Worm (Caenorhabditis elegans) whole organism, L3 larva: ENCODE data around the gene glb-28.

Experiments used
- R02D3.7 ChIP-seq: fragments of 150-350 bp; optimal IDR thresholded peaks from 2 replicates; lab custom pipeline; 2014; ENCODE audit warnings: missing biosample characterization, missing genetic modification characterization
- ZK546.5 ChIP-seq: sonication (generic microtip); optimal IDR thresholded peaks from 2 replicates; lab custom pipeline; 2017; ENCODE audit warnings: missing biosample characterization, missing genetic modification characterization
- aly-2 ChIP-seq: fragments of 150-350 bp; optimal IDR thresholded peaks from 2 replicates; lab custom pipeline; 2014; ENCODE audit warnings: missing biosample characterization, missing genetic modification characterization
- ama-1 ChIP-seq: fragments of 150-350 bp; optimal IDR thresholded peaks from 2 replicates; lab custom pipeline; 2018
- ceh-82 ChIP-seq: fragments of 150-350 bp; optimal IDR thresholded peaks from 2 replicates; lab custom pipeline; 2014; ENCODE audit warnings: missing biosample characterization, missing genetic modification characterization
- ceh-9 ChIP-seq: sonication (generic microtip); optimal IDR thresholded peaks from 2 replicates; lab custom pipeline; 2018; ENCODE audit warnings: missing biosample characterization, missing genetic modification characterization
- daf-12 ChIP-seq: fragments of 150-350 bp; optimal IDR thresholded peaks from 2 replicates; lab custom pipeline; 2014; ENCODE audit warnings: missing biosample characterization, missing genetic modification reagents, missing genetic modification characterization
- egl-27 ChIP-seq: sonication (generic microtip); optimal IDR thresholded peaks from 4 replicates; lab custom pipeline; 2017; ENCODE audit warnings: missing biosample characterization, missing genetic modification reagents, missing genetic modification characterization
- egl-5 ChIP-seq: fragments of 150-350 bp; optimal IDR thresholded peaks from 2 replicates; lab custom pipeline; 2017; ENCODE audit warnings: missing biosample characterization, missing genetic modification reagents, missing genetic modification characterization, inconsistent platforms
- elt-3 ChIP-seq, 3 experiments: fragments of 150-350 bp in 1 of 3; sonication (generic microtip) in 2 of 3; optimal IDR thresholded peaks; 2 replicates in 2 of 3; 4 replicates in 1 of 3; lab custom pipeline; 2014 to 2017; ENCODE audit warnings: missing biosample characterization in 3 of 3, missing genetic modification characterization in 3 of 3
- eor-1 ChIP-seq, 2 experiments: fragments of 150-350 bp; optimal IDR thresholded peaks; 2 replicates each; lab custom pipeline; 2014 to 2018; ENCODE audit warnings: missing biosample characterization in 2 of 2, missing genetic modification characterization in 2 of 2
- fkh-10 ChIP-seq: sonication (generic microtip); optimal IDR thresholded peaks from 2 replicates; lab custom pipeline; 2017; ENCODE audit warnings: missing biosample characterization, missing genetic modification reagents, missing genetic modification characterization
- fos-1 ChIP-seq: fragments of 150-350 bp; optimal IDR thresholded peaks from 2 replicates; lab custom pipeline; 2014; ENCODE audit warnings: missing biosample characterization, missing genetic modification characterization
- jun-1 ChIP-seq: fragments of 150-350 bp; optimal IDR thresholded peaks from 2 replicates; lab custom pipeline; 2014; ENCODE audit warnings: missing biosample characterization, missing genetic modification reagents, missing genetic modification characterization
- lin-15B ChIP-seq: fragments of 150-350 bp; optimal IDR thresholded peaks from 2 replicates; lab custom pipeline; 2014; ENCODE audit warnings: missing biosample characterization, missing genetic modification characterization
- lin-39 ChIP-seq: fragments of 150-350 bp; optimal IDR thresholded peaks from 2 replicates; lab custom pipeline; 2018; ENCODE audit warnings: missing biosample characterization, missing genetic modification reagents, missing genetic modification characterization
- lsy-12 ChIP-seq: sonication (generic microtip); optimal IDR thresholded peaks from 2 replicates; lab custom pipeline; 2016; ENCODE audit warnings: mild to moderate bottlenecking, missing genetic modification characterization, missing compliant biosample characterization
- mdl-1 ChIP-seq: fragments of 150-350 bp; optimal IDR thresholded peaks from 2 replicates; lab custom pipeline; 2014; ENCODE audit warnings: missing biosample characterization, missing genetic modification characterization
- nfya-1 ChIP-seq: sonication (generic microtip); optimal IDR thresholded peaks from 2 replicates; lab custom pipeline; 2017; ENCODE audit warnings: missing genetic modification characterization, mild to moderate bottlenecking, missing compliant biosample characterization, antibody characterized with exemption, moderate library complexity; ENCODE audit not compliant: insufficient read depth
- nhr-23 ChIP-seq: fragments of 150-350 bp; optimal IDR thresholded peaks from 2 replicates; lab custom pipeline; 2014; ENCODE audit warnings: missing biosample characterization, missing genetic modification reagents, missing genetic modification characterization
- nhr-237 ChIP-seq: fragments of 150-350 bp; optimal IDR thresholded peaks from 2 replicates; lab custom pipeline; 2014; ENCODE audit warnings: missing biosample characterization, missing genetic modification characterization
- nhr-25 ChIP-seq: sonication (generic microtip); optimal IDR thresholded peaks from 2 replicates; lab custom pipeline; 2017; ENCODE audit warnings: missing biosample characterization, missing genetic modification characterization
- nhr-43 ChIP-seq: sonication (generic microtip); optimal IDR thresholded peaks from 2 replicates; lab custom pipeline; 2016; ENCODE audit warnings: mild to moderate bottlenecking, missing genetic modification characterization, missing compliant biosample characterization; ENCODE audit not compliant: poor library complexity, severe bottlenecking
- nhr-67 ChIP-seq: fragments of 150-350 bp; optimal IDR thresholded peaks from 2 replicates; lab custom pipeline; 2014; ENCODE audit warnings: missing biosample characterization, missing genetic modification characterization
- sea-2 ChIP-seq: fragments of 150-350 bp; sonication (generic microtip); optimal IDR thresholded peaks from 4 replicates; lab custom pipeline; 2014; ENCODE audit warnings: missing biosample characterization, missing genetic modification reagents, missing genetic modification characterization
- skn-1 ChIP-seq: fragments of 150-350 bp; optimal IDR thresholded peaks from 2 replicates; lab custom pipeline; 2014; ENCODE audit warnings: missing biosample characterization, missing genetic modification characterization
- snpc-4 ChIP-seq: fragments of 150-350 bp; optimal IDR thresholded peaks from 2 replicates; lab custom pipeline; 2014; ENCODE audit warnings: missing biosample characterization, missing genetic modification characterization
- tbx-2 ChIP-seq: sonication (generic microtip); optimal IDR thresholded peaks from 2 replicates; lab custom pipeline; 2016; ENCODE audit warnings: mild to moderate bottlenecking, missing genetic modification characterization, missing compliant biosample characterization
- unc-39 ChIP-seq: sonication (generic microtip); optimal IDR thresholded peaks from 4 replicates; lab custom pipeline; 2017; ENCODE audit warnings: missing biosample characterization, missing genetic modification characterization
- unc-62 ChIP-seq: fragments of 150-350 bp; sonication (generic microtip); optimal IDR thresholded peaks from 4 replicates; lab custom pipeline; 2014; ENCODE audit warnings: missing biosample characterization, missing genetic modification reagents, missing genetic modification characterization
- ztf-11 ChIP-seq: fragments of 150-350 bp; optimal IDR thresholded peaks from 2 replicates; lab custom pipeline; 2014; ENCODE audit warnings: missing biosample characterization, missing genetic modification characterization
- ztf-4 ChIP-seq: fragments of 150-350 bp; optimal IDR thresholded peaks from 2 replicates; lab custom pipeline; 2014; ENCODE audit warnings: missing biosample characterization, missing genetic modification characterization

glb-28 gene

DNA sequence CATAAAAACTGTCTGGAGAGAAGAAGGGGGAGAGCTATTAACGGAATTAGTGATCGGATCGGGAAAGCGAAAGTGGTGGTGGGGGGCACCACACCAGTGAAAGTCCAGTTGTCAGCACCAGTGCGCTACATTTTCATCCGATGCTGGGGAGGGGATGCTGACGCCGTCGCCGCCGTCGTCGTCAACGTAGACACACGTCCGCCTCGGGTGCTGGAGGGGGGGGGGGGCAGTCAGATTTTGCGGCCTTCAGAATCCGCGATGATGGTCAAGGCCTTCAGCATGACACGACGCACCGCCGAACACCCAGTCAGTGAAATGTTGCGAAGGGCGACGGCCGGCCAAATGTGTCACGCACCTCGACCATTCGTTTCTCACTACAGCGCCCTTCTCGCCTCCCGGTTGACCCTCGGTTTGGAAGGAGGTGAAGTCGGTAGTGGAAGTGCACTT, 6.7 kb downstream of the glb-28 start:
- TF ChIP-seq fkh-10 (GFP tag; lab: Kevin White, UChicago) = no peak
- TF ChIP-seq ama-1 (lab: Kevin White, UChicago) = no peak
- no peak for TF ChIP-seq mdl-1 (tag; lab: Kevin White, UChicago)
- peak; percentile 66 for TF ChIP-seq lsy-12 (tag; lab: Kevin White, UChicago)
- no peak for TF ChIP-seq daf-12 (tag; lab: Kevin White, UChicago)
- TF ChIP-seq nhr-25 (tag; lab: Kevin White, UChicago) = peak; percentile 86
- TF ChIP-seq tbx-2 = peak; percentile 8
- no peak for TF ChIP-seq nhr-67
- no peak for TF ChIP-seq unc-39 (tag; lab: Kevin White, UChicago)
- TF ChIP-seq elt-3 (tag; optimal IDR thresholded peaks at IDR 0.05; lab: Kevin White, UChicago) = peak in 1 of 3 experiments; percentile 11
- peak; percentile 85 for TF ChIP-seq nhr-23 (tag; lab: Kevin White, UChicago)
- TF ChIP-seq aly-2 (tag; lab: Kevin White, UChicago) = no peak

DNA sequence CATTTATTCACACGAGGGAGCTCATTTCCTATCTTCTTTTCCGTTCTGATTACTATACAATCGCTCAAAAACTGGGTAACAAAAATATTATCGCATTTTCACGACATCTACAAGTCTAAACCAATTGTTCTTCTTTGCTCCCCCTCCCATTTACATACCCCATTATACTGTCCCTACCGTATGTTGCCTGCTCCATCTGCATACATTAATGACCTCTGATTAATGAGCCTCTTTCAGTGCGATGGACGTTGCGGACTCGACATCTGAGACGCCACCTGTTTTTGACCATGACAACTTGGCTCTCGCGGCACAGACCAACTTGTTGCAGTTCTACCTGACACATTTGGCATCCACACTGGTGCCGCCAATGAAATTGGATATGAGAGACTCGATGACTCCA, 7.9 kb downstream of the glb-28 start, which contains the start of gene nhr-91:
Gene nhr-91, plus strand, starts transcription at position 232 of the 400 bp plus-strand sequence.
- TF ChIP-seq ceh-82 (tag; lab: Kevin White, UChicago) (no peak), mdl-1 (tag; lab: Kevin White, UChicago) (no peak), ceh-9 (tag; lab: Kevin White, UChicago) (no peak), ama-1 (lab: Kevin White, UChicago) (no peak), lsy-12 (tag; lab: Kevin White, UChicago) (no peak), sea-2 (GFP tag; lab: Kevin White, UChicago) (no peak), ztf-11 (no peak), ztf-4 (tag; lab: Kevin White, UChicago) (no peak), nhr-237 (no peak), nfya-1 (tag; lab: Kevin White, UChicago) (no peak)

ce11 chrX:15308685-15309084, 8.4 kb downstream of the glb-28 start:
- no peak for TF ChIP-seq ama-1 (lab: Kevin White, UChicago)
- TF ChIP-seq ZK546.5 (tag; lab: Kevin White, UChicago) = no peak
- no peak for TF ChIP-seq unc-62 (GFP tag; lab: Kevin White, UChicago)
- no peak for TF ChIP-seq lin-15B (tag; lab: Kevin White, UChicago)

- TF ChIP-seq nhr-25 (tag; lab: Kevin White, UChicago) (peak; percentile 4), skn-1 (tag; lab: Kevin White, UChicago) (no peak), snpc-4 (no peak), nhr-23 (tag; lab: Kevin White, UChicago) (peak; percentile 77), daf-12 (tag; lab: Kevin White, UChicago) (no peak), eor-1 (tag; optimal IDR thresholded peaks at IDR 0.05; lab: Kevin White, UChicago) (no peak)
Measured at ce11 chrX:15307677-15308076, 9.4 kb downstream of the glb-28 start.

ce11 chrX:15302863-15303262, 14.2 kb downstream of the glb-28 start, which contains the start of gene ser-2:
TSS of gene ser-2 (minus strand) at chrX:15302963.
- peak; percentile 10 for TF ChIP-seq lin-39 (tag; lab: Kevin White, UChicago)
- TF ChIP-seq unc-39 (tag; lab: Kevin White, UChicago) = no peak

ce11 chrX:15300002-15300401, 17.0 kb downstream of the glb-28 start:
- TF ChIP-seq R02D3.7 (tag; lab: Kevin White, UChicago) (no peak), eor-1 (tag; optimal IDR thresholded peaks at IDR 0.05; lab: Kevin White, UChicago) (no peak), ZK546.5 (tag; lab: Kevin White, UChicago) (no peak), nhr-23 (tag; lab: Kevin White, UChicago) (no peak), nhr-43 (tag; lab: Kevin White, UChicago) (no peak), jun-1 (tag; lab: Kevin White, UChicago) (no peak), fkh-10 (GFP tag; lab: Kevin White, UChicago) (no peak), unc-39 (tag; lab: Kevin White, UChicago) (no peak), egl-5 (tag; lab: Kevin White, UChicago) (no peak), egl-27 (tag; lab: Kevin White, UChicago) (no peak), aly-2 (tag; lab: Kevin White, UChicago) (no peak), nhr-25 (tag; lab: Kevin White, UChicago) (no peak), elt-3 (tag; optimal IDR thresholded peaks at IDR 0.05; lab: Kevin White, UChicago) (no peak), nhr-67 (no peak), tbx-2 (no peak), fos-1 (tag; lab: Kevin White, UChicago) (no peak), ceh-9 (tag; lab: Kevin White, UChicago) (no peak), ceh-82 (tag; lab: Kevin White, UChicago) (no peak)
